Fruit fly (Drosophila melanogaster): ENCODE results near the gene CG9795.
A peak's percentile ranks its signal among the peaks of the same experiment; 100 is the strongest.

Gene CG9795

DNA sequence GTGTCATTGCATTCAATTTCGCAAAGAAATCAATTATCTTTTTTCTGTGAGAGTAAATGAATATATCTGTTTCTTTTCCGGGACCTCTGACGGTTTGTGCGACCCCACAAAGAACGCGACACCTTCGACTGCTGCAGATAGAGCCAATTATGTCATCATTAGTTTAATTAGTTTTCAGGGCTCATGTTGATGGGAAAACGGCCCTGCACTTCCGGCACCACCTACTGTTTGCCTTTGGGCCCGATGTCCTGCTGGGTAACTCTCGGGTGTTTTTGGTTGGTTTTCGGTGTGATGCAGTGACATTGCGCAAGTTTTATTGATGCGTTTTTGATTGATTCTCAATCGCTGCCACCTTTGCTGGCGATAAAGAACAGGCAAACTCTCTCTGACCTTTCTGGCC lies 20.7 kb downstream of the CG9795 start:
- TF ChIP-seq tai (GFP tag; optimal IDR thresholded peaks at IDR 0.05), result no peak
- no peak for TF ChIP-seq CG9705 (GFP tag; optimal IDR thresholded peaks at IDR 0.05)
- TF ChIP-seq brk (GFP tag; optimal IDR thresholded peaks at IDR 0.05), result no peak
- TF ChIP-seq Dif (GFP tag; optimal IDR thresholded peaks at IDR 0.05; ENCODE audit: partially characterized antibody), result no peak
- TF ChIP-seq pan (optimal IDR thresholded peaks at IDR 0.05), result no peak
- no peak for TF ChIP-seq CG32264 (GFP tag; optimal IDR thresholded peaks at IDR 0.05)
- no peak for TF ChIP-seq N (GFP tag; optimal IDR thresholded peaks at IDR 0.05)
- no peak for TF ChIP-seq ey (GFP tag; optimal IDR thresholded peaks at IDR 0.05)
- no peak for TF ChIP-seq psq (GFP tag; optimal IDR thresholded peaks at IDR 0.05)
- TF ChIP-seq h (GFP tag; optimal IDR thresholded peaks at IDR 0.05), result no peak
- no peak for TF ChIP-seq Vsx2 (GFP tag; optimal IDR thresholded peaks at IDR 0.05; ENCODE audit: partially characterized antibody)
- no peak for TF ChIP-seq fru (GFP tag; optimal IDR thresholded peaks at IDR 0.05)
- no peak for TF ChIP-seq usp (GFP tag; optimal IDR thresholded peaks at IDR 0.05)
- no peak for TF ChIP-seq Mio (GFP tag; optimal IDR thresholded peaks at IDR 0.05)
- no peak for TF ChIP-seq dl (GFP tag; optimal IDR thresholded peaks at IDR 0.05; ENCODE audit: insufficient read depth in 1 of 2, partially characterized antibody in 2 of 2)

- TF ChIP-seq psq (GFP tag; optimal IDR thresholded peaks at IDR 0.05), result no peak
- TF ChIP-seq dl (GFP tag; optimal IDR thresholded peaks at IDR 0.05; ENCODE audit: insufficient read depth in 1 of 2, partially characterized antibody in 2 of 2), result no peak
- TF ChIP-seq usp (GFP tag; optimal IDR thresholded peaks at IDR 0.05), result no peak
- TF ChIP-seq dmrt93B (GFP tag; optimal IDR thresholded peaks at IDR 0.05), result no peak
- no peak for TF ChIP-seq CrebA (GFP tag; optimal IDR thresholded peaks at IDR 0.05; ENCODE audit: borderline replicate concordance)
- TF ChIP-seq woc (GFP tag; optimal IDR thresholded peaks at IDR 0.05), result no peak
- no peak for TF ChIP-seq Dif (GFP tag; optimal IDR thresholded peaks at IDR 0.05; ENCODE audit: partially characterized antibody)
- TF ChIP-seq br (GFP tag; optimal IDR thresholded peaks at IDR 0.05), result no peak
- no peak for TF ChIP-seq Hr78 (GFP tag; optimal IDR thresholded peaks at IDR 0.05)
- no peak for TF ChIP-seq Jra (GFP tag; optimal IDR thresholded peaks at IDR 0.05)
- TF ChIP-seq lola (GFP tag; optimal IDR thresholded peaks at IDR 0.05), result no peak
- TF ChIP-seq fru (GFP tag; optimal IDR thresholded peaks at IDR 0.05), result no peak
- no peak for TF ChIP-seq dsf (GFP tag; optimal IDR thresholded peaks at IDR 0.05; ENCODE audit: borderline replicate concordance)
- no peak for TF ChIP-seq rgr (GFP tag; optimal IDR thresholded peaks at IDR 0.05)
- TF ChIP-seq ey (GFP tag; optimal IDR thresholded peaks at IDR 0.05), result no peak
These were observed 21.7 kb downstream of the CG9795 start for dm6 chr3R:4341177-4341576.

dm6 chr3R:4346636-4347035 lies 27.2 kb downstream of the CG9795 start, which contains the start of gene hkb:
TSS of gene hkb (minus strand) at chr3R:4346646.
- TF ChIP-seq N (GFP tag; optimal IDR thresholded peaks at IDR 0.05) (no peak), CG9705 (GFP tag; optimal IDR thresholded peaks at IDR 0.05) (no peak), HLH106 (tag; optimal IDR thresholded peaks at IDR 0.05) (no peak), Dfd (GFP tag; optimal IDR thresholded peaks at IDR 0.05) (peak; percentile 2), CrebA (GFP tag; optimal IDR thresholded peaks at IDR 0.05; ENCODE audit: borderline replicate concordance) (no peak), Hr78 (GFP tag; optimal IDR thresholded peaks at IDR 0.05) (no peak)

DNA sequence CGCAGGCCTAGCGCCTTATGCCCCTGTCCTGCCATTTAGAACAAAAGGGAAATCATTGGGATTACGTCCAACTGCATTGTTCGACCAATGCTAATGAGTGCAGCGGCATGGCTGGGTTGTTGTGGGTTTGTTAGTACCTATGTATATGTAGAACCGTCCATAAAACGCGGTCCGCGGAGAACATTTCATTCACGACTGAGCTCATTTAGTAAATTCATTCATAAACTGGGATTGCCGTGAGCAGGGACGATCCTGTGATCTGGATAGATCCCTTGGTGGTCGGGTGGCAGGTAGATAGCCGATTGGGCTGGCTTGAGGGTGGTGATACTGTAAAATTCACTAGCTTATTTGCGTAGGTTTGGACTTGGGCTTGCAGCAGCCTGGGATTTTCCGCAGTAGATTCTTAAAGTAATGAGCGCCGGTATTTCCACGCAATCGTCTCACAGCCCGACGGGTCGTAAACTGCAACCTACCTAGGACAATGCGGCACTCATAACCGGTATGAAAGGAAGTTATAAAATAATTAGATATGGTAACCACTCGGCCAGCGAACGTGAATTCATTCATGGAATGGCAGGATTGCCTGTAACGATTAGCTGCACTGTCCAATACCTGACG lies 28.8 kb downstream of the CG9795 start:
- TF ChIP-seq dmrt93B (GFP tag; optimal IDR thresholded peaks at IDR 0.05) (no peak), tai (GFP tag; optimal IDR thresholded peaks at IDR 0.05) (no peak), dl (GFP tag; optimal IDR thresholded peaks at IDR 0.05; ENCODE audit: insufficient read depth in 1 of 2, partially characterized antibody in 2 of 2) (no peak), lola (GFP tag; optimal IDR thresholded peaks at IDR 0.05) (no peak)

dm6 chr3R:4350199-4350598 lies 30.7 kb downstream of the CG9795 start:
- TF ChIP-seq Myc (optimal IDR thresholded peaks at IDR 0.05) (no peak), Mio (GFP tag; optimal IDR thresholded peaks at IDR 0.05) (no peak), Vsx2 (GFP tag; optimal IDR thresholded peaks at IDR 0.05; ENCODE audit: partially characterized antibody) (no peak), dmrt93B (GFP tag; optimal IDR thresholded peaks at IDR 0.05) (no peak), jim (GFP tag; optimal IDR thresholded peaks at IDR 0.05) (no peak)

DNA sequence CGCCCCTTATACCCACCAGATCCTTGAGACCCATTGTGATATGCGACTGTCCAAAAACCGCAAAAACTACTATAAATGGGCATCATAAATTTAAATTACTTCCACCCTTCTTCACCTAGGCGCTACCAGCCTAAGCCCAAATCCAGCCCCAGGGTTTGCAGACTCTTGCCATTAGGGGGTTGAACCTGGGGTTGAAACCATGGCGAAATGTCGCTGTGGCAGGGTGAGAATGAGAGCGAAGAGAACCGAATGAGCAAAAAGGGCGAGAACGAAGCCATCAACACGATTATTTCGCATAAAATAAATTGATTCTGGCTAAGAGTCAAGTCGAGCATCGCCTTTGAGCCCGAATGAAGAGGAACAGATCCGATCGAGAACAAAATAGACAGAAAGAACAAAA lies 34.1 kb downstream of the CG9795 start:
- TF ChIP-seq lola (GFP tag; optimal IDR thresholded peaks at IDR 0.05) (no peak), N (GFP tag; optimal IDR thresholded peaks at IDR 0.05) (no peak), rgr (GFP tag; optimal IDR thresholded peaks at IDR 0.05) (no peak), h (GFP tag; optimal IDR thresholded peaks at IDR 0.05) (no peak)

Data from whole organism, wandering third instar larva.